Worm (Caenorhabditis elegans) whole organism, midembryonic: ENCODE results near the gene cbd-1.

Source experiments
- T22C8.4 ChIP-seq: fragments of 200-800 bp; sonication (Bioruptor generic); IDR thresholded peaks from 2 replicates; pipeline ENCODE4 v1.3.6; 2022; ENCODE audit warnings: missing genetic modification characterization, missing compliant biosample characterization
- cog-1 ChIP-seq: sonication (generic microtip); optimal IDR thresholded peaks from 2 replicates; lab custom pipeline; 2016; ENCODE audit warnings: missing genetic modification characterization, missing compliant biosample characterization
- flt-1 ChIP-seq: fragments of 200-800 bp; sonication (Bioruptor generic); IDR thresholded peaks from 2 replicates; pipeline ENCODE4 v1.3.6; 2022; ENCODE audit warnings: missing genetic modification characterization, missing compliant biosample characterization
- med-1 ChIP-seq: sonication (generic microtip); optimal IDR thresholded peaks from 2 replicates; lab custom pipeline; 2017; ENCODE audit warnings: missing genetic modification characterization, mild to moderate bottlenecking, missing compliant biosample characterization, antibody characterized with exemption, missing genetic modification reagents; ENCODE audit not compliant: insufficient read depth
- ref-1 ChIP-seq: fragments of 200-800 bp; sonication (Bioruptor generic); conservative IDR thresholded peaks from 2 replicates; pipeline ENCODE4 v1.3.6; 2022; ENCODE audit warnings: missing genetic modification reagents, missing genetic modification characterization, missing compliant biosample characterization
- ztf-29 ChIP-seq: fragments of 200-800 bp; sonication (Bioruptor generic); IDR thresholded peaks from 2 replicates; pipeline ENCODE4 v1.3.6; 2022; ENCODE audit warnings: missing genetic modification reagents, missing genetic modification characterization, missing compliant biosample characterization

ce11 chrIV:11394243-11394642, 21.5 kb downstream of the cbd-1 start, which contains the start of gene tag-89:
- no peak for TF ChIP-seq cog-1 (tag; lab: Kevin White, UChicago)
- no peak for TF ChIP-seq T22C8.4 (GFP tag; lab: Robert Waterston, UW)
- TF ChIP-seq ref-1 (GFP tag; lab: Robert Waterston, UW) = no peak
- no peak for TF ChIP-seq flt-1 (GFP tag; lab: Robert Waterston, UW)
- TF ChIP-seq ztf-29 (GFP tag; lab: Robert Waterston, UW) = no peak
- TF ChIP-seq med-1 (GFP tag; lab: Kevin White, UChicago) = no peak
